Fruit fly (Drosophila melanogaster) whole organism, wandering third instar larva: ENCODE data around the gene THADA.

ENCODE experiments used
- Abd-B ChIP-seq: fragments of >200 bp; optimal IDR thresholded peaks from 2 replicates; lab custom pipeline; 2017; ENCODE audit warnings: missing biosample characterization, missing genetic modification characterization
- CG32264 ChIP-seq: fragments of 200-800 bp; sonication (Bioruptor generic); optimal IDR thresholded peaks from 2 replicates; lab custom pipeline; 2016; ENCODE audit warnings: missing biosample characterization, missing genetic modification characterization
- CrebA ChIP-seq: fragments of 200-800 bp; sonication (Bioruptor generic); optimal IDR thresholded peaks from 2 replicates; lab custom pipeline; 2016; ENCODE audit warnings: missing biosample characterization, mild to moderate bottlenecking, missing genetic modification characterization, borderline replicate concordance
- Dfd ChIP-seq: fragments of >200 bp; optimal IDR thresholded peaks from 2 replicates; lab custom pipeline; 2017; ENCODE audit warnings: missing biosample characterization, missing genetic modification characterization
- Dif ChIP-seq: fragments of 200-275, 200-300 bp; sonication (Bioruptor generic); optimal IDR thresholded peaks from 2 replicates; lab custom pipeline; 2018; ENCODE audit warnings: missing biosample characterization, missing genetic modification characterization; ENCODE audit not compliant: partially characterized antibody
- GATAd ChIP-seq: sonication (Bioruptor generic); optimal IDR thresholded peaks from 2 replicates; lab custom pipeline; 2016; ENCODE audit warnings: missing biosample characterization, missing genetic modification characterization
- HLH106 ChIP-seq: fragments of 200-800 bp; optimal IDR thresholded peaks from 3 replicates; lab custom pipeline; 2019; ENCODE audit warnings: missing biosample characterization, mild to moderate bottlenecking, missing genetic modification characterization, moderate library complexity
- Hnf4 ChIP-seq: fragments of 200-800 bp; sonication (Bioruptor generic); optimal IDR thresholded peaks from 2 replicates; lab custom pipeline; 2016; ENCODE audit warnings: missing biosample characterization, mild to moderate bottlenecking, missing genetic modification characterization
- Hr78 ChIP-seq: fragments of >200 bp; optimal IDR thresholded peaks from 2 replicates; lab custom pipeline; 2017; ENCODE audit warnings: missing biosample characterization, missing genetic modification characterization
- Hr83 ChIP-seq: fragments of 200-300 bp; sonication (Bioruptor generic); optimal IDR thresholded peaks from 2 replicates; lab custom pipeline; 2016; ENCODE audit warnings: missing biosample characterization, mild to moderate bottlenecking, missing genetic modification characterization, moderate library complexity; ENCODE audit not compliant: poor library complexity, severe bottlenecking
- Myc ChIP-seq: fragments of >200 bp; optimal IDR thresholded peaks from 2 replicates; lab custom pipeline; 2017
- N ChIP-seq: fragments of >200 bp; optimal IDR thresholded peaks from 2 replicates; lab custom pipeline; 2018; ENCODE audit warnings: missing biosample characterization, missing external identifiers, missing genetic modification characterization
- OdsH ChIP-seq: fragments of 200-800 bp; sonication (Bioruptor generic); optimal IDR thresholded peaks from 2 replicates; lab custom pipeline; 2016; ENCODE audit warnings: missing biosample characterization, mild to moderate bottlenecking, missing genetic modification characterization
- Rel ChIP-seq, 2 experiments: fragments of 200-800 bp; sonication (Bioruptor generic) in 1 of 2; optimal IDR thresholded peaks; 2 replicates in 1 of 2; 3 replicates in 1 of 2; lab custom pipeline; 2016 to 2019; ENCODE audit warnings: mild to moderate bottlenecking in 2 of 2, missing biosample characterization in 2 of 2, missing genetic modification characterization in 2 of 2, moderate library complexity in 1 of 2
- Sp1 ChIP-seq: fragments of 200-800 bp; sonication (Bioruptor generic); optimal IDR thresholded peaks from 3 replicates; lab custom pipeline; 2019; ENCODE audit warnings: missing biosample characterization, mild to moderate bottlenecking, missing genetic modification characterization, moderate library complexity
- Vsx2 ChIP-seq: fragments of 200-300, 225-300 bp; sonication (Bioruptor generic); optimal IDR thresholded peaks from 2 replicates; lab custom pipeline; 2018; ENCODE audit warnings: missing biosample characterization, missing genetic modification characterization; ENCODE audit not compliant: partially characterized antibody
- br ChIP-seq: fragments of 200-800 bp; sonication (Bioruptor generic); optimal IDR thresholded peaks from 2 replicates; lab custom pipeline; 2016; ENCODE audit warnings: missing biosample characterization, missing genetic modification characterization
- dl ChIP-seq, 2 experiments: fragments of 175-275, 200-275 bp in 1 of 2; fragments of 200-275 bp in 1 of 2; sonication (Bioruptor generic); optimal IDR thresholded peaks; lab custom pipeline; 2018; ENCODE audit warnings: mild to moderate bottlenecking in 2 of 2, missing biosample characterization in 2 of 2, missing genetic modification characterization in 2 of 2, moderate library complexity in 2 of 2; ENCODE audit not compliant: partially characterized antibody in 2 of 2, insufficient read depth in 1 of 2
- dmrt93B ChIP-seq: fragments of 200-800 bp; sonication (Bioruptor generic); optimal IDR thresholded peaks from 2 replicates; lab custom pipeline; 2018; ENCODE audit warnings: missing biosample characterization, mild to moderate bottlenecking, missing genetic modification characterization
- dsf ChIP-seq: sonication (Bioruptor generic); optimal IDR thresholded peaks from 2 replicates; lab custom pipeline; 2016; ENCODE audit warnings: missing biosample characterization, missing genetic modification characterization, borderline replicate concordance
- ey ChIP-seq: fragments of 200-800 bp; sonication (Bioruptor generic); optimal IDR thresholded peaks from 2 replicates; lab custom pipeline; 2016; ENCODE audit warnings: missing biosample characterization, missing genetic modification characterization
- foxo ChIP-seq, 2 experiments: fragments of 200-800 bp; sonication (Bioruptor generic); optimal IDR thresholded peaks; 2 replicates in 1 of 2; 3 replicates in 1 of 2; lab custom pipeline; 2016 to 2017; ENCODE audit warnings: missing biosample characterization in 2 of 2, missing genetic modification characterization in 2 of 2
- fru ChIP-seq: fragments of 200-800 bp; sonication (Bioruptor generic); optimal IDR thresholded peaks from 3 replicates; lab custom pipeline; 2016; ENCODE audit warnings: missing biosample characterization, mild to moderate bottlenecking, missing genetic modification characterization
- h ChIP-seq: fragments of 200-800 bp; sonication (Bioruptor generic); optimal IDR thresholded peaks from 3 replicates; lab custom pipeline; 2016; ENCODE audit warnings: missing biosample characterization, mild to moderate bottlenecking, missing genetic modification characterization
- jim ChIP-seq: fragments of 175-275, 200-325 bp; sonication (Bioruptor generic); optimal IDR thresholded peaks from 2 replicates; lab custom pipeline; 2016; ENCODE audit warnings: missing biosample characterization, mild to moderate bottlenecking, missing genetic modification characterization
- lola ChIP-seq: fragments of >200 bp; optimal IDR thresholded peaks from 2 replicates; lab custom pipeline; 2017; ENCODE audit warnings: missing biosample characterization, missing genetic modification characterization
- pan ChIP-seq: fragments of >200 bp; optimal IDR thresholded peaks from 2 replicates; lab custom pipeline; 2017
- psq ChIP-seq: fragments of 200-800 bp; sonication (Bioruptor generic); optimal IDR thresholded peaks from 3 replicates; lab custom pipeline; 2017; ENCODE audit warnings: missing biosample characterization, mild to moderate bottlenecking, missing genetic modification characterization, moderate library complexity
- rgr ChIP-seq: fragments of 200-800 bp; sonication (Bioruptor generic); optimal IDR thresholded peaks from 3 replicates; lab custom pipeline; 2016; ENCODE audit warnings: missing biosample characterization, mild to moderate bottlenecking, missing genetic modification characterization
- sage ChIP-seq: fragments of 200-800 bp; sonication (Bioruptor generic); optimal IDR thresholded peaks from 2 replicates; lab custom pipeline; 2016; ENCODE audit warnings: missing biosample characterization, mild to moderate bottlenecking, missing genetic modification characterization
- sv ChIP-seq: fragments of 200-800 bp; sonication (Bioruptor generic); optimal IDR thresholded peaks from 3 replicates; lab custom pipeline; 2016; ENCODE audit warnings: missing biosample characterization, missing genetic modification characterization
- tai ChIP-seq: sonication (Bioruptor generic); optimal IDR thresholded peaks from 2 replicates; lab custom pipeline; 2016; ENCODE audit warnings: missing biosample characterization, missing genetic modification characterization
- woc ChIP-seq: sonication (Bioruptor generic); optimal IDR thresholded peaks from 2 replicates; lab custom pipeline; 2016; ENCODE audit warnings: missing biosample characterization, mild to moderate bottlenecking, missing genetic modification characterization

Gene THADA

dm6 chrX:19866145-19866972, 1.0 kb upstream of the THADA start, which contains the start of gene Hers:
Gene Hers (plus strand): TSS chrX:19866146.
- TF ChIP-seq Dif (GFP tag; lab: Kevin White, UChicago) = peak; percentile 26
- TF ChIP-seq foxo (GFP tag; optimal IDR thresholded peaks at IDR 0.05; lab: Kevin White, UChicago) = no peak
- peak; percentile 19 for TF ChIP-seq N (GFP tag; lab: Kevin White, UChicago)

dm6 chrX:19859331-19859730, 6.0 kb downstream of the THADA start:
- TF ChIP-seq fru (GFP tag; lab: Kevin White, UChicago) = no peak
- no peak for TF ChIP-seq sv
- TF ChIP-seq Dfd = no peak
- TF ChIP-seq jim (GFP tag; lab: Kevin White, UChicago) = no peak
- no peak for TF ChIP-seq CrebA (GFP tag; lab: Kevin White, UChicago)
- TF ChIP-seq Hnf4 = no peak
- TF ChIP-seq Vsx2 (GFP tag; lab: Kevin White, UChicago) = no peak
- no peak for TF ChIP-seq foxo (GFP tag; optimal IDR thresholded peaks at IDR 0.05; lab: Kevin White, UChicago)
- TF ChIP-seq Hr83 (GFP tag; lab: Kevin White, UChicago) = no peak
- no peak for TF ChIP-seq rgr (GFP tag; lab: Kevin White, UChicago)
- TF ChIP-seq Hr78 (GFP tag; lab: Kevin White, UChicago) = no peak
- no peak for TF ChIP-seq dl (GFP tag; optimal IDR thresholded peaks at IDR 0.05; lab: Kevin White, UChicago; ENCODE audit: insufficient read depth in 1 of 2, partially characterized antibody in 2 of 2)
- TF ChIP-seq HLH106 (tag; lab: Kevin White, UChicago) = no peak

dm6 chrX:19851989-19852307, 13.4 kb downstream of the THADA start, which contains the start of the genes pico and Nup205:
Gene pico (minus strand): TSS chrX:19852059.
Gene Nup205 (plus strand): TSS chrX:19852214.
- no peak for TF ChIP-seq tai
- TF ChIP-seq Rel (GFP tag; optimal IDR thresholded peaks at IDR 0.05; lab: Kevin White, UChicago) = no peak
- TF ChIP-seq Rel (tag; optimal IDR thresholded peaks at IDR 0.05; lab: Kevin White, UChicago) = peak; percentile 41
- TF ChIP-seq Myc = peak; percentile 86
- TF ChIP-seq Sp1 (GFP tag; lab: Kevin White, UChicago) = peak; percentile 10
- TF ChIP-seq sage (GFP tag; lab: Kevin White, UChicago) = no peak
- TF ChIP-seq Dif (GFP tag; lab: Kevin White, UChicago) = no peak
- TF ChIP-seq HLH106 (tag; lab: Kevin White, UChicago) = no peak
- TF ChIP-seq sv = peak; percentile 5
- no peak for TF ChIP-seq fru (GFP tag; lab: Kevin White, UChicago)

- TF ChIP-seq Abd-B (GFP tag; lab: Kevin White, UChicago) (no peak), psq (GFP tag; lab: Kevin White, UChicago) (peak; percentile 61), dl (GFP tag; optimal IDR thresholded peaks at IDR 0.05; lab: Kevin White, UChicago; ENCODE audit: insufficient read depth in 1 of 2, partially characterized antibody in 2 of 2) (peak in 1 of 2 experiments; percentile 46), Hnf4 (no peak), Dif (GFP tag; lab: Kevin White, UChicago) (peak; percentile 66), dmrt93B (GFP tag; lab: Kevin White, UChicago) (no peak), lola (GFP tag; lab: Kevin White, UChicago) (no peak)
Observed at dm6 chrX:19851095-19851988, 14.0 kb downstream of the THADA start.

- TF ChIP-seq dl (GFP tag; optimal IDR thresholded peaks at IDR 0.05; lab: Kevin White, UChicago; ENCODE audit: insufficient read depth in 1 of 2, partially characterized antibody in 2 of 2) = peak in 1 of 2 experiments; percentile 28
- no peak for TF ChIP-seq CrebA (GFP tag; lab: Kevin White, UChicago)
- TF ChIP-seq jim (GFP tag; lab: Kevin White, UChicago) = no peak
- TF ChIP-seq sage (GFP tag; lab: Kevin White, UChicago) = no peak
- TF ChIP-seq psq (GFP tag; lab: Kevin White, UChicago) = peak; percentile 26
- TF ChIP-seq OdsH (GFP tag; lab: Kevin White, UChicago) = peak; percentile 64
- TF ChIP-seq CG32264 = peak; percentile 23
- TF ChIP-seq HLH106 (tag; lab: Kevin White, UChicago) = peak; percentile 22
- no peak for TF ChIP-seq GATAd (GFP tag; lab: Kevin White, UChicago)
- no peak for TF ChIP-seq dsf (GFP tag; lab: Kevin White, UChicago)
- no peak for TF ChIP-seq Dfd
- peak; percentile 75 for TF ChIP-seq ey (GFP tag; lab: Kevin White, UChicago)
- peak; percentile 3 for TF ChIP-seq Dif (GFP tag; lab: Kevin White, UChicago)
- TF ChIP-seq fru (GFP tag; lab: Kevin White, UChicago) = peak; percentile 76
- TF ChIP-seq tai = no peak
- TF ChIP-seq h = peak; percentile 81
- TF ChIP-seq pan (lab: Kevin White, UChicago) = no peak
- TF ChIP-seq br = peak; percentile 72
- peak; percentile 62 for TF ChIP-seq Sp1 (GFP tag; lab: Kevin White, UChicago)
- peak; percentile 75 for TF ChIP-seq rgr (GFP tag; lab: Kevin White, UChicago)
- no peak for TF ChIP-seq N (GFP tag; lab: Kevin White, UChicago)
- no peak for TF ChIP-seq Hr83 (GFP tag; lab: Kevin White, UChicago)
- TF ChIP-seq sv = peak; percentile 85
- no peak for TF ChIP-seq woc (GFP tag; lab: Kevin White, UChicago)
Observed at dm6 chrX:19850503-19851094, 14.7 kb downstream of the THADA start.
